Fruit fly (Drosophila melanogaster): ENCODE results near the gene tara.

The tara gene

DNA sequence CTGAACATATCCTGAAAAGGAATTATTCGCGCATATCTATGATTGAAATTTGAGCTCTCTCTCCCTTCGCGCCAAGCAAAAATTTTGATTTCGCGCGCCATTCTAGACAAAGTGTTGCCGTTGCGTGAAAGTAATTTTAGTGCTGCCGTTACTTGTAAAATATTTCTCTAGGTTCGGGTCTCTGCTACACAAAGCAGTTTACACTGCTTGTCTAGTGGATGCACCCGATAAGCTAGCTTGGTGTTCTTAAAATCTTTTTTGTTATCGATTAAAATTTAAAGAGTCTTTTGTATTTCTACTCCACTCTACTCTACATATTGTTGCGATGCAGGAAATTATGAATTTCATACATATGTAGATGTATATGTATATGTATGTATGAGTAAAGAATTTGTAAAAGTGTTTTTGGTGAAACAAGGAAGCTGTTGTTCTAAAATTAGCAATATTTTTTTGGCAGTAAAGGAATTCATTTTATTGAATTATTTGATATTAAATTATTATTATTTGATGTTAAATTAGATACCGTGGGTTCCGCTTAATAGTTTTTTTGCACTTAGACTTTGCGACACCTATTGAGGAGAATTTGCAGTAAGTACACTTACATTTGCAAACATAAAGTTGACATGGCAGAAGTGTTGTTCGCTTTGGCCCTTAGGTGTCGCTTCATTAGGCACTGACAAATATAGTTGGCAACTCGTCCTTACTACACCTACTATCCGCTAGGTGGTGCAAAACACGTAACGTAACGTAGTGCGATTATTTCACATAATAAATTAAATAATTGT lies 35.1 kb downstream of the tara start (continued):
- TF ChIP-seq gfzf (GFP tag; optimal IDR thresholded peaks at IDR 0.05) (peak; percentile 41), CG12942 (GFP tag; optimal IDR thresholded peaks at IDR 0.05) (peak; percentile 46), maf-S (GFP tag; optimal IDR thresholded peaks at IDR 0.05) (peak; percentile 27), vfl (GFP tag; optimal IDR thresholded peaks at IDR 0.05) (peak; percentile 4), trem (tag; optimal IDR thresholded peaks at IDR 0.05) (peak; percentile 71), sens-2 (GFP tag; IDR thresholded peaks at IDR 0.05) (0 out of 2 replicates have a peak, but pooled peaks have one; percentile 4), sc (optimal IDR thresholded peaks at IDR 0.05) (no peak), sc (GFP tag; optimal IDR thresholded peaks at IDR 0.05) (peak; percentile 47), gcm (GFP tag; optimal IDR thresholded peaks at IDR 0.05) (peak; percentile 53), CG4854 (GFP tag; optimal IDR thresholded peaks at IDR 0.05) (peak; percentile 94), ab (GFP tag; optimal IDR thresholded peaks at IDR 0.05) (no peak), CG12219 (GFP tag; optimal IDR thresholded peaks at IDR 0.05) (peak; percentile 73), CG6765 (GFP tag; optimal IDR thresholded peaks at IDR 0.05) (peak; percentile 48), Awh (GFP tag; IDR thresholded peaks at IDR 0.05) (peak; percentile 46), kay (GFP tag; optimal IDR thresholded peaks at IDR 0.05) (no peak), row (GFP tag; IDR thresholded peaks at IDR 0.05) (peak; percentile 34; the same call in 1 of the 3 replicates), CG9727 (GFP tag; optimal IDR thresholded peaks at IDR 0.05) (peak; percentile 64), eve (GFP tag; optimal IDR thresholded peaks at IDR 0.05) (no peak), CG10654 (GFP tag; optimal IDR thresholded peaks at IDR 0.05) (peak; percentile 68), jing (GFP tag; optimal IDR thresholded peaks at IDR 0.05) (peak; percentile 30), CG11085 (GFP tag; IDR thresholded peaks at IDR 0.05) (peak; percentile 77), GATAe (GFP tag; conservative IDR thresholded peaks at IDR 0.05) (no peak), CG7987 (GFP tag; optimal IDR thresholded peaks at IDR 0.05) (peak; percentile 82), klu (GFP tag; IDR thresholded peaks at IDR 0.05) (no peak; the same call in 1 of the 2 replicates), nerfin-1 (tag; optimal IDR thresholded peaks at IDR 0.05) (no peak), ash1 (GFP tag; optimal IDR thresholded peaks at IDR 0.05) (peak; percentile 28), insv (GFP tag; optimal IDR thresholded peaks at IDR 0.05) (peak in 1 of 2 experiments; percentile 66), ttk (GFP tag; IDR thresholded peaks at IDR 0.05) (peak; percentile 22), dati (GFP tag; IDR thresholded peaks at IDR 0.05) (no peak), bowl (GFP tag; IDR thresholded peaks at IDR 0.05) (no peak), ham (GFP tag; IDR thresholded peaks at IDR 0.05) (no peak), CG2712 (tag; optimal IDR thresholded peaks at IDR 0.05) (peak; percentile 65), CG30403 (GFP tag; optimal IDR thresholded peaks at IDR 0.05) (peak; percentile 72), CG12659 (GFP tag; optimal IDR thresholded peaks at IDR 0.05) (peak; percentile 39), vnd (GFP tag; IDR thresholded peaks at IDR 0.05; ENCODE audit: partially characterized antibody) (no peak), Dip2 (GFP tag; IDR thresholded peaks at IDR 0.05) (peak; percentile 74), Sin3A (optimal IDR thresholded peaks at IDR 0.05) (no peak), usp (GFP tag; optimal IDR thresholded peaks at IDR 0.05) (no peak), da (GFP tag; optimal IDR thresholded peaks at IDR 0.05) (no peak), CG3726 (GFP tag; IDR thresholded peaks at IDR 0.05) (peak; percentile 5; the same call in 1 of the 3 replicates), kni (GFP tag; optimal IDR thresholded peaks at IDR 0.05) (peak; percentile 59), Taf1 (GFP tag; IDR thresholded peaks at IDR 0.05) (peak; percentile 51), NFAT (GFP tag; IDR thresholded peaks at IDR 0.05) (peak; percentile 89), CG6683 (GFP tag; optimal IDR thresholded peaks at IDR 0.05) (no peak), aop (GFP tag; IDR thresholded peaks at IDR 0.05) (no peak), BtbVII (GFP tag; optimal IDR thresholded peaks at IDR 0.05) (peak; percentile 62), mld (GFP tag; IDR thresholded peaks at IDR 0.05; ENCODE audit: partially characterized antibody) (no peak), CG10959 (GFP tag; IDR thresholded peaks at IDR 0.05) (peak; percentile 80), CTCF (GFP tag; optimal IDR thresholded peaks at IDR 0.05) (peak; percentile 99), Bgb (GFP tag; IDR thresholded peaks at IDR 0.05; ENCODE audit: partially characterized antibody) (peak; percentile 74), Nf-YA (GFP tag; IDR thresholded peaks at IDR 0.05) (no peak)
